Fruit fly (Drosophila melanogaster) whole organism, embryonic: ENCODE data around the gene sunn.

Source experiments
- CG10543 ChIP-seq: fragments of 200-800 bp; sonication (Bioruptor generic); optimal IDR thresholded peaks from 3 replicates; lab custom pipeline; 2017; ENCODE audit warnings: missing biosample characterization, mild to moderate bottlenecking, missing genetic modification characterization, moderate library complexity
- CG11247 ChIP-seq: fragments of 200-800 bp; sonication (Bioruptor generic); IDR thresholded peaks from 2 replicates; pipeline ENCODE4 v1.3.6; 2022; ENCODE audit warnings: missing biosample characterization, missing genetic modification characterization
- CG11696 ChIP-seq: fragments of 200-800 bp; sonication (Bioruptor generic); IDR thresholded peaks from 2 replicates; pipeline ENCODE4 v1.3.6; 2022; ENCODE audit warnings: missing biosample characterization, missing genetic modification characterization
- CG12219 ChIP-seq: fragments of 200-800 bp; sonication (Bioruptor generic); optimal IDR thresholded peaks from 3 replicates; lab custom pipeline; 2018; ENCODE audit warnings: missing biosample characterization, mild to moderate bottlenecking, missing genetic modification characterization
- CG12744 ChIP-seq: fragments of 200-800 bp; sonication (Bioruptor generic); optimal IDR thresholded peaks from 2 replicates; lab custom pipeline; 2016; ENCODE audit warnings: missing biosample characterization, missing genetic modification characterization
- CG1603 ChIP-seq: fragments of 200-800 bp; sonication (Bioruptor generic); optimal IDR thresholded peaks from 2 replicates; lab custom pipeline; 2019; ENCODE audit warnings: missing biosample characterization, mild to moderate bottlenecking, missing genetic modification characterization, moderate library complexity
- CG16815 ChIP-seq: fragments of 200-800 bp; sonication (Bioruptor generic); optimal IDR thresholded peaks from 3 replicates; lab custom pipeline; 2017; ENCODE audit warnings: missing biosample characterization, mild to moderate bottlenecking, missing genetic modification characterization
- CG1832 ChIP-seq: fragments of 200-800 bp; sonication (Bioruptor generic); optimal IDR thresholded peaks from 2 replicates; lab custom pipeline; 2017; ENCODE audit warnings: missing biosample characterization, mild to moderate bottlenecking, missing genetic modification characterization, inconsistent platforms
- CG2129 ChIP-seq: fragments of 200-800 bp; sonication (Bioruptor generic); IDR thresholded peaks from 2 replicates; pipeline ENCODE4 v1.3.6; 2022; ENCODE audit warnings: missing biosample characterization, missing genetic modification characterization; ENCODE audit not compliant: partially characterized antibody
- CG3065 ChIP-seq: fragments of 200-800 bp; sonication (Bioruptor generic); optimal IDR thresholded peaks from 2 replicates; lab custom pipeline; 2016; ENCODE audit warnings: missing biosample characterization, missing genetic modification characterization
- CG33557 ChIP-seq: fragments of 200-800 bp; sonication (Bioruptor generic); optimal IDR thresholded peaks from 2 replicates; lab custom pipeline; 2019; ENCODE audit warnings: missing biosample characterization, mild to moderate bottlenecking, missing genetic modification characterization, moderate library complexity
- CG6654 ChIP-seq: fragments of 200-800 bp; sonication (Bioruptor generic); optimal IDR thresholded peaks from 2 replicates; lab custom pipeline; 2017; ENCODE audit warnings: missing biosample characterization, mild to moderate bottlenecking, missing genetic modification characterization
- CG6765 ChIP-seq: fragments of 200-800 bp; sonication (Bioruptor generic); optimal IDR thresholded peaks from 3 replicates; lab custom pipeline; 2017; ENCODE audit warnings: missing biosample characterization, mild to moderate bottlenecking, missing genetic modification characterization
- CG7987 ChIP-seq: fragments of 200-800 bp; sonication (Bioruptor generic); optimal IDR thresholded peaks from 2 replicates; lab custom pipeline; 2018; ENCODE audit warnings: missing biosample characterization, mild to moderate bottlenecking, missing genetic modification characterization, moderate library complexity
- Dad ChIP-seq: fragments of 200-800 bp; sonication (Bioruptor generic); optimal IDR thresholded peaks from 3 replicates; lab custom pipeline; 2016; ENCODE audit warnings: missing biosample characterization, missing genetic modification characterization
- Dfd ChIP-seq, 2 experiments: fragments of >200 bp; optimal IDR thresholded peaks; 2 replicates each; lab custom pipeline; 2017; ENCODE audit warnings: missing biosample characterization in 2 of 2, missing genetic modification characterization in 2 of 2
- Eip74EF ChIP-seq, 2 experiments: fragments of 200-800 bp in 1 of 2; fragments of >200 bp in 1 of 2; sonication (Bioruptor generic) in 1 of 2; optimal IDR thresholded peaks; 2 replicates each; lab custom pipeline; 2017 to 2019; ENCODE audit warnings: missing biosample characterization in 2 of 2, missing genetic modification characterization in 2 of 2, mild to moderate bottlenecking in 1 of 2, moderate library complexity in 1 of 2
- Ets65A ChIP-seq: fragments of 200-800 bp; sonication (Bioruptor generic); peaks from one replicate; lab custom pipeline; 2016; ENCODE audit warnings: missing biosample characterization, missing genetic modification characterization
- Fer3 ChIP-seq: fragments of 200-800 bp; sonication (Bioruptor generic); optimal IDR thresholded peaks from 2 replicates; lab custom pipeline; 2018; ENCODE audit warnings: missing biosample characterization, mild to moderate bottlenecking, missing genetic modification characterization, moderate library complexity
- Hr39 ChIP-seq: fragments of >200 bp; optimal IDR thresholded peaks from 2 replicates; lab custom pipeline; 2017
- Lpt ChIP-seq: fragments of >200 bp; optimal IDR thresholded peaks from 2 replicates; lab custom pipeline; 2018; ENCODE audit warnings: missing biosample characterization, missing genetic modification characterization
- MBD-R2 ChIP-seq: fragments of 200-800 bp; sonication (Bioruptor generic); IDR thresholded peaks from 2 replicates; pipeline ENCODE4 v1.3.6; 2022; ENCODE audit warnings: missing biosample characterization, missing genetic modification characterization
- Med ChIP-seq: fragments of 200-800 bp; sonication (Bioruptor generic); peaks from one replicate; lab custom pipeline; 2016; ENCODE audit warnings: missing biosample characterization, missing genetic modification characterization, mild to moderate bottlenecking, inconsistent platforms, moderate library complexity
- Opbp ChIP-seq: fragments of 200-800 bp; sonication (Bioruptor generic); IDR thresholded peaks from 3 replicates; pipeline ENCODE4 v1.3.6; 2022; ENCODE audit warnings: missing biosample characterization, missing genetic modification characterization; ENCODE audit not compliant: partially characterized antibody
- Ptx1 ChIP-seq: fragments of 200-800 bp; sonication (Bioruptor generic); IDR thresholded peaks from 2 replicates; pipeline ENCODE4 v1.3.6; 2022; ENCODE audit warnings: missing biosample characterization, missing genetic modification characterization
- Sox102F ChIP-seq: fragments of 200-800 bp; sonication (Bioruptor generic); optimal IDR thresholded peaks from 2 replicates; lab custom pipeline; 2018; ENCODE audit warnings: missing biosample characterization, mild to moderate bottlenecking, missing genetic modification characterization, moderate library complexity
- Usf ChIP-seq: fragments of 200-800 bp; sonication (Bioruptor generic); optimal IDR thresholded peaks from 2 replicates; lab custom pipeline; 2017; ENCODE audit warnings: missing genotype, missing biosample characterization, missing genetic modification characterization
- Xrp1 ChIP-seq: fragments of 200-800 bp; sonication (Bioruptor generic); IDR thresholded peaks from 2 replicates; pipeline ENCODE4 v1.3.6; 2022; ENCODE audit warnings: missing biosample characterization, missing genetic modification characterization
- cas ChIP-seq: fragments of 200-800 bp; sonication (Bioruptor generic); IDR thresholded peaks from 2 replicates; pipeline ENCODE4 v1.3.6; 2022; ENCODE audit warnings: missing biosample characterization, missing genetic modification characterization
- caup ChIP-seq: fragments of 200-800 bp; sonication (Bioruptor generic); optimal IDR thresholded peaks from 3 replicates; lab custom pipeline; 2017; ENCODE audit warnings: missing biosample characterization, mild to moderate bottlenecking, missing genetic modification characterization, moderate library complexity; ENCODE audit not compliant: severe bottlenecking
- chif ChIP-seq, 2 experiments: fragments of 200-800 bp; sonication (Bioruptor generic); optimal IDR thresholded peaks; 3 replicates each; lab custom pipeline; 2016; ENCODE audit warnings: missing biosample characterization in 2 of 2, missing genetic modification characterization in 2 of 2
- chinmo ChIP-seq: fragments of 200-800 bp; sonication (Bioruptor generic); IDR thresholded peaks from 4 replicates; pipeline ENCODE4 v1.3.6; 2022; ENCODE audit warnings: missing biosample characterization, missing genetic modification characterization; ENCODE audit not compliant: partially characterized antibody
- danr ChIP-seq: fragments of 200-800 bp; sonication (Bioruptor generic); IDR thresholded peaks from 2 replicates; pipeline ENCODE4 v1.3.6; 2022; ENCODE audit warnings: missing biosample characterization, missing genetic modification characterization
- dpn ChIP-seq, 2 experiments: fragments of 200-800 bp; sonication (Bioruptor generic); optimal IDR thresholded peaks; 3 replicates each; lab custom pipeline; 2016; ENCODE audit warnings: missing biosample characterization in 2 of 2, missing genetic modification characterization in 2 of 2
- dysf ChIP-seq: fragments of 200-800 bp; sonication (Bioruptor generic); IDR thresholded peaks from 3 replicates; pipeline ENCODE4 v1.3.6; 2022; ENCODE audit warnings: missing biosample characterization, missing genetic modification characterization
- emc ChIP-seq: fragments of 200-800 bp; sonication (Bioruptor generic); optimal IDR thresholded peaks from 2 replicates; lab custom pipeline; 2016; ENCODE audit warnings: missing biosample characterization, missing genetic modification characterization
- en ChIP-seq: fragments of 200-800 bp; sonication (Bioruptor generic); optimal IDR thresholded peaks from 2 replicates; lab custom pipeline; 2016; ENCODE audit warnings: missing biosample characterization, missing genetic modification characterization
- exex ChIP-seq: fragments of 200-800 bp; sonication (Bioruptor generic); optimal IDR thresholded peaks from 4 replicates; lab custom pipeline; 2018; ENCODE audit warnings: missing biosample characterization, mild to moderate bottlenecking, missing genetic modification characterization, moderate library complexity
- fu2 ChIP-seq: fragments of 200-800 bp; sonication (Bioruptor generic); optimal IDR thresholded peaks from 2 replicates; lab custom pipeline; 2016; ENCODE audit warnings: missing biosample characterization, missing genetic modification characterization
- gce ChIP-seq: fragments of 200-800 bp; sonication (Bioruptor generic); IDR thresholded peaks from 3 replicates; pipeline ENCODE4 v1.3.6; 2022; ENCODE audit warnings: missing biosample characterization, missing genetic modification characterization
- lab ChIP-seq: fragments of 200-800 bp; sonication (Bioruptor generic); optimal IDR thresholded peaks from 3 replicates; lab custom pipeline; 2017; ENCODE audit warnings: missing biosample characterization, missing genetic modification characterization, mild to moderate bottlenecking, moderate library complexity, missing genetic modification reagents
- lmd ChIP-seq: fragments of 200-800 bp; sonication (Bioruptor generic); IDR thresholded peaks from 2 replicates; pipeline ENCODE4 v1.3.6; 2022; ENCODE audit warnings: missing biosample characterization, missing genetic modification characterization
- maf-S ChIP-seq: fragments of 200-800 bp; sonication (Bioruptor generic); optimal IDR thresholded peaks from 2 replicates; lab custom pipeline; 2016; ENCODE audit warnings: missing biosample characterization, missing genetic modification characterization
- nmo ChIP-seq: fragments of 200-800 bp; sonication (Bioruptor generic); optimal IDR thresholded peaks from 2 replicates; lab custom pipeline; 2018; ENCODE audit warnings: missing biosample characterization, mild to moderate bottlenecking, missing genetic modification characterization, moderate library complexity
- pum ChIP-seq: fragments of 200-800 bp; sonication (Bioruptor generic); optimal IDR thresholded peaks from 2 replicates; lab custom pipeline; 2016; ENCODE audit warnings: missing biosample characterization, missing genetic modification characterization
- vnd ChIP-seq: fragments of 200-800 bp; sonication (Bioruptor generic); IDR thresholded peaks from 3 replicates; pipeline ENCODE4 v1.3.6; 2022; ENCODE audit warnings: missing biosample characterization, missing genetic modification characterization; ENCODE audit not compliant: partially characterized antibody
- zen2 ChIP-seq: fragments of 200-800 bp; sonication (Bioruptor generic); IDR thresholded peaks from 3 replicates; pipeline ENCODE4 v1.3.6; 2022; ENCODE audit warnings: missing biosample characterization, missing genetic modification characterization; ENCODE audit not compliant: partially characterized antibody
- zfh1 ChIP-seq: fragments of 200-800 bp; sonication (Bioruptor generic); IDR thresholded peaks from 3 replicates; pipeline ENCODE4 v1.3.6; 2022; ENCODE audit warnings: missing biosample characterization, missing genetic modification characterization

Gene sunn

dm6 chr3L:11696294-11697116 lies 31.6 kb upstream of the sunn start, which contains the start of gene Dph1 (continued):
- peak; percentile 63 for TF ChIP-seq Usf (GFP tag; lab: Kevin White, UChicago)
- 0 out of 4 replicates have a peak, but pooled peaks have one; percentile 34 for TF ChIP-seq chinmo (GFP tag; lab: Robert Waterston, UW)
- TF ChIP-seq CG3065 (GFP tag; lab: Kevin White, UChicago), result peak; percentile 30
- TF ChIP-seq Hr39, result no peak
- TF ChIP-seq CG12219 (GFP tag; lab: Kevin White, UChicago), result peak; percentile 89
- TF ChIP-seq CG11696 (GFP tag; lab: Robert Waterston, UW), result peak; percentile 67
- TF ChIP-seq cas (GFP tag; lab: Robert Waterston, UW), result peak; percentile 66
- peak; percentile 42 for TF ChIP-seq CG12744 (GFP tag; lab: Kevin White, UChicago)
- TF ChIP-seq Fer3 (tag; lab: Kevin White, UChicago), result peak; percentile 77
- peak; percentile 70 for TF ChIP-seq MBD-R2 (GFP tag; lab: Robert Waterston, UW)
- peak; percentile 66 for TF ChIP-seq Dad (GFP tag; lab: Kevin White, UChicago)
- TF ChIP-seq exex (tag; lab: Kevin White, UChicago), result peak; percentile 33
- TF ChIP-seq CG10543, result peak; percentile 54
- peak in 1 of 2 experiments; percentile 88 for TF ChIP-seq Eip74EF (GFP tag; optimal IDR thresholded peaks at IDR 0.05; lab: Kevin White, UChicago)
- TF ChIP-seq CG6654 (GFP tag; lab: Kevin White, UChicago), result peak; percentile 47
- TF ChIP-seq vnd (GFP tag; lab: Robert Waterston, UW), result no peak
- peak; percentile 65 for TF ChIP-seq pum (GFP tag; lab: Kevin White, UChicago)
- peak; percentile 40 for TF ChIP-seq en (GFP tag; lab: Kevin White, UChicago)
- TF ChIP-seq nmo (GFP tag; lab: Kevin White, UChicago), result peak; percentile 82
- peak; percentile 68; the same call in 1 of the 2 replicates for TF ChIP-seq danr
- TF ChIP-seq CG16815 (GFP tag; lab: Kevin White, UChicago), result peak; percentile 76
- TF ChIP-seq CG2129 (GFP tag; lab: Robert Waterston, UW), result no peak
- TF ChIP-seq CG1603, result peak; percentile 93
- no peak for TF ChIP-seq CG1832 (GFP tag; lab: Kevin White, UChicago)
- TF ChIP-seq fu2 (GFP tag; lab: Kevin White, UChicago), result peak; percentile 55
- TF ChIP-seq gce (GFP tag; lab: Robert Waterston, UW), result peak; percentile 87
- no peak for TF ChIP-seq Dfd (GFP tag; optimal IDR thresholded peaks at IDR 0.05; lab: Kevin White, UChicago)
- TF ChIP-seq Ets65A (GFP tag; lab: Kevin White, UChicago), result peak; percentile 97
- peak; percentile 98 for TF ChIP-seq Med (GFP tag; lab: Kevin White, UChicago)
- peak; percentile 88 for TF ChIP-seq dysf (GFP tag; lab: Robert Waterston, UW)
- TF ChIP-seq emc, result peak; percentile 86
- peak; percentile 87 for TF ChIP-seq Sox102F
- peak; percentile 91 for TF ChIP-seq Xrp1 (GFP tag; lab: Robert Waterston, UW)
- TF ChIP-seq caup (GFP tag; lab: Kevin White, UChicago), result peak; percentile 87
- no peak for TF ChIP-seq zen2 (GFP tag; lab: Robert Waterston, UW)
- peak; percentile 69 for TF ChIP-seq CG11247
- TF ChIP-seq Lpt (GFP tag; lab: Kevin White, UChicago), result no peak
- TF ChIP-seq maf-S (GFP tag; lab: Kevin White, UChicago), result peak; percentile 57
- peak; percentile 59 for TF ChIP-seq CG7987
- peak; percentile 75 for TF ChIP-seq CG33557 (GFP tag; lab: Kevin White, UChicago)
- TF ChIP-seq Opbp, result peak; percentile 46; the same call in 1 of the 3 replicates
- TF ChIP-seq Ptx1 (GFP tag; lab: Robert Waterston, UW), result no peak; the same call in 1 of the 2 replicates
- peak; percentile 92 for TF ChIP-seq zfh1 (GFP tag; lab: Robert Waterston, UW)
- TF ChIP-seq CG6765, result peak; percentile 16
- TF ChIP-seq lmd (GFP tag; lab: Robert Waterston, UW), result peak; percentile 86; the same call in 1 of the 2 replicates
- TF ChIP-seq chif (GFP tag; optimal IDR thresholded peaks at IDR 0.05; lab: Kevin White, UChicago), result peak; percentile 69 to 85
- TF ChIP-seq lab, result peak; percentile 88
- peak; percentile 82 to 88 for TF ChIP-seq dpn (GFP tag; optimal IDR thresholded peaks at IDR 0.05; lab: Kevin White, UChicago)
